Worm (Caenorhabditis elegans): ENCODE measurements around the gene ztf-7.

ce11 chrV:9779418-9779817 lies 10.1 kb downstream of the ztf-7 start, which contains the start of gene F46B6.4:
- TF ChIP-seq med-1 (GFP tag; optimal IDR thresholded peaks at IDR 0.05; ENCODE audit: insufficient read depth), result no peak
- TF ChIP-seq ztf-23 (GFP tag; IDR thresholded peaks at IDR 0.05), result no peak
- no peak for TF ChIP-seq flt-1 (GFP tag; IDR thresholded peaks at IDR 0.05)
- TF ChIP-seq tab-1 (GFP tag; IDR thresholded peaks at IDR 0.05), result no peak
- no peak for TF ChIP-seq T22C8.4 (GFP tag; IDR thresholded peaks at IDR 0.05)
- no peak for TF ChIP-seq cog-1 (tag; optimal IDR thresholded peaks at IDR 0.05)
- no peak for TF ChIP-seq klf-2 (GFP tag; conservative IDR thresholded peaks at IDR 0.05)

Measured in whole organism, midembryonic.